Worm (Caenorhabditis elegans) whole organism, midembryonic: Measurements from ENCODE around the gene F36G9.3.
"Not testable (repeated sequence)": the region's sequence is repeated elsewhere in the genome, so short reads cannot be mapped to it uniquely, and the experiment has no call there.

Experiments
- T22C8.4 ChIP-seq: fragments of 200-800 bp; sonication (Bioruptor generic); IDR thresholded peaks from 2 replicates; pipeline ENCODE4 v1.3.6; 2022; ENCODE audit warnings: missing genetic modification characterization, missing compliant biosample characterization
- cog-1 ChIP-seq: sonication (generic microtip); optimal IDR thresholded peaks from 2 replicates; lab custom pipeline; 2016; ENCODE audit warnings: missing genetic modification characterization, missing compliant biosample characterization
- flt-1 ChIP-seq: fragments of 200-800 bp; sonication (Bioruptor generic); IDR thresholded peaks from 2 replicates; pipeline ENCODE4 v1.3.6; 2022; ENCODE audit warnings: missing genetic modification characterization, missing compliant biosample characterization
- klf-2 ChIP-seq: fragments of 200-800 bp; sonication (Bioruptor generic); conservative IDR thresholded peaks from 2 replicates; pipeline ENCODE4 v1.3.6; 2022; ENCODE audit warnings: missing genetic modification reagents, missing genetic modification characterization, missing compliant biosample characterization
- med-1 ChIP-seq: sonication (generic microtip); optimal IDR thresholded peaks from 2 replicates; lab custom pipeline; 2017; ENCODE audit warnings: missing genetic modification characterization, mild to moderate bottlenecking, missing compliant biosample characterization, antibody characterized with exemption, missing genetic modification reagents; ENCODE audit not compliant: insufficient read depth
- ref-1 ChIP-seq: fragments of 200-800 bp; sonication (Bioruptor generic); conservative IDR thresholded peaks from 2 replicates; pipeline ENCODE4 v1.3.6; 2022; ENCODE audit warnings: missing genetic modification reagents, missing genetic modification characterization, missing compliant biosample characterization
- tab-1 ChIP-seq: fragments of 200-800 bp; sonication (Bioruptor generic); IDR thresholded peaks from 2 replicates; pipeline ENCODE4 v1.3.6; 2022; ENCODE audit warnings: missing genetic modification characterization, missing compliant biosample characterization
- ztf-23 ChIP-seq: fragments of 200-800 bp; sonication (Bioruptor generic); IDR thresholded peaks from 2 replicates; pipeline ENCODE4 v1.3.6; 2022; ENCODE audit warnings: missing genetic modification reagents, missing genetic modification characterization, missing compliant biosample characterization
- ztf-29 ChIP-seq: fragments of 200-800 bp; sonication (Bioruptor generic); IDR thresholded peaks from 2 replicates; pipeline ENCODE4 v1.3.6; 2022; ENCODE audit warnings: missing genetic modification reagents, missing genetic modification characterization, missing compliant biosample characterization

The F36G9.3 gene

DNA sequence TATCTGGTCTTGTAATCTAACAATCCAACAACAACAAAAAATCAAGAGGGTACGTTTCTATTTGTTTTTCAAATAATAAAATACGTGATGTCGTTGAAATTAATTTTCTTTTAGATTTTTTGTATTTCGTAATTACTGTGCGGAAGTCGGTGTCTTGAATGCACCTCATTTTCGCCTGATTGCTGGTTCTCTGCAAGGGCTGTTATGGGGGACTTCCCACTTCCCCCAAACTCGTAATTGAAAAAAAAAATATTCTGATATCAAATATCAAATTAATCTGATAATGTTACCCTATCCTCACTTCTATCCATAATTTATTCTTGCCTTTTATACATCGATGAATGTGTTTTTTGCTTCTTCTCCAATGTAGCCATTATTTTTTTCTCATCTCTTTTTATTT lies 30.9 kb downstream of the F36G9.3 start, which contains the start of gene F36G9.15:
TSS of gene F36G9.15 (minus strand) at position 101 of the 400 bp plus-strand sequence.
- TF ChIP-seq ztf-29: no peak
- TF ChIP-seq T22C8.4 (GFP tag; lab: Robert Waterston, UW): no peak
- no peak for TF ChIP-seq tab-1
- TF ChIP-seq flt-1 (GFP tag; lab: Robert Waterston, UW): no peak
- no peak for TF ChIP-seq klf-2 (GFP tag; lab: Robert Waterston, UW)
- no peak for TF ChIP-seq med-1 (GFP tag; lab: Kevin White, UChicago)
- TF ChIP-seq ref-1: no peak
- TF ChIP-seq ztf-23 (GFP tag; lab: Robert Waterston, UW): no peak
- TF ChIP-seq cog-1: no peak

DNA sequence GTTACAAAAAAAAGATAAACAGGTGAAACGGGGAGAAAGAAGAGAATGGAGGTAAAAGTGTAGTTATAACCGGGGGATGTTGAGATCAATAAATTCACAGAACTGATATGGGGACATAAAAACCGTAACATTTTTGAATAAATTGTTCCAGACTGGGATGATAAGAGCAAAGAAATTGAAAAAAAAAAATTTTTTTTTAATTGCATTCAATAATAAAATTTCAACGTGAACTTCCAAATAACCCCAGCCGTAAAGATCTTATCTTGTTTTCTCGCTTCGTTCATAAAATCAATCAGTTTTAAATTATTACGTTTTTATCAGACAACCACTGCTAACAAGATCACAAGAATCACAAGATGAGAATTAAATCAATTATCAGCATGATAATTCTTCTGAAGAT lies 34.7 kb downstream of the F36G9.3 start, which contains the start of gene C06C6.7:
TSS of gene C06C6.7 (plus strand) at position 301 of the 400 bp plus-strand sequence.
- not testable (repeated sequence) for TF ChIP-seq klf-2 (GFP tag; lab: Robert Waterston, UW); cog-1; ztf-29

DNA sequence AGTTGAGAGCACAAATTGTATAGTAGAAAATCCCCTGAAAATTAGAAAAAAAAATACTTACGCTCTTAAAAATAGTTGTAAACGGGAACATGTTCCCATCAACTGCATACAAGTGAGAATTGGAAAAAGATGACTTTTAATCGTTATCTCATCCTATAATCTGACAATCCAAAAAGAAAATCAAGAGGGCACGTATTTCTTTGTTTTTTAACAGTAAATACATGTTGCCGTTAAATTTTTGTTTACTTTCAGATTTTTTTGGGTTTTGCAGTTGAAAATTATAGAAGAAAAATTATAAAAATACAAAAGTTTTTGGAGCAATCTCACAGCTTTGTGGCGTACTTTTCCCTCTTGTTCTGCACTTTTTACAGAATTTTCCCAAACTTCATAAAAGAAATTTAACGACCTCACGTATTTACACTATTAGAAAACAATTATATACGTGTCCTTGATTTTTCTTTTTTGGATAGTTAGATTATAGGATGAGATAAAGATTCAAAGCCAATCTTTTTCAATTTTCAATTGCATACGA lies 39.5 kb downstream of the F36G9.3 start, which contains the start of the genes C06C6.9 and C06C6.8:
TSS of gene C06C6.9 (minus strand) at position 101 of the 532 bp plus-strand sequence.
TSS of gene C06C6.8 (plus strand) at position 482 of the 532 bp plus-strand sequence.
- no peak for TF ChIP-seq tab-1
- TF ChIP-seq klf-2 (GFP tag; lab: Robert Waterston, UW): no peak
- no peak for TF ChIP-seq ztf-23 (GFP tag; lab: Robert Waterston, UW)
- TF ChIP-seq T22C8.4 (GFP tag; lab: Robert Waterston, UW): no peak

DNA sequence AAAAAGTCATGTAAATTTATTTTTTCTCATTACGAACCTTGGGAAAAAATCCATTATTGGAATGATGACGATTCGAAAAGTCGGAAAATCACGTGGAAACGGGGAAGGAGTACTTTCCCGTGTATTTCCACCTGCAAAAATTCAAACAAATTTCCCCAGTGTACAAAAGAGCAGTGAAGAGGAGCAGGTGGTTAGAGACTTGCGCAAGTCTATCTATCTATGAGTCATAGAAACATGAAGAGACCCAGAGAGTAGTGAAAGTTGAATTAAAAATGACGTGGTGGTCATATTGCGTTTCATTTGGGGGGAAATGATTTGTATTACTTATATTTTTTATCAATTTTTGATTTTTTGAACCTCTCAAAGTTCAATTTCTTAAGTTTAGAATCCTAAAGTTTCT lies 43.2 kb downstream of the F36G9.3 start, which contains the start of gene nhr-50:
TSS of gene nhr-50 (minus strand) at position 199 of the 400 bp plus-strand sequence.
- TF ChIP-seq cog-1 (no peak), flt-1 (GFP tag; lab: Robert Waterston, UW) (no peak), med-1 (GFP tag; lab: Kevin White, UChicago) (no peak), klf-2 (GFP tag; lab: Robert Waterston, UW) (no peak), ztf-23 (GFP tag; lab: Robert Waterston, UW) (no peak), T22C8.4 (GFP tag; lab: Robert Waterston, UW) (no peak), tab-1 (no peak), ztf-29 (no peak), ref-1 (no peak)

DNA sequence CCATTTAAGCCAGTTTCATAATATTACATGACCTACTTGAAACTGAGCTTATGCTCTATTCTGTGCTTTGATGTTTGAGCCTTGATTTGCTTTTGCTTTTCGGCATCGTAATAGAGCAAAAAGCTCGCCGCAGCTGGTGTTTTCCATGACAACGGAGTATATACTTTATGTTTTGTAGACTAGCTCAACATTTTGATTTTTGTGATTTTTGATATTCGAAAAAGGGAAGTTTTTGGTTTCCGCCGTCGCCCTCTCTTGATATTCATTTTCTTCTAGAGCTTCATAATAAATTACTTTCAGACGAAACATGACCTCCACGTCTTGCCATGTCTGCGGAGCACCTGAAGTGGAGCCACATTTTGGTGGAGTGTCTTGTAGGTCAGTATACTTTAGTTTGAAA lies 45.1 kb downstream of the F36G9.3 start, which contains the start of gene nhr-63:
TSS of gene nhr-63 (plus strand) at position 301 of the 400 bp plus-strand sequence.
- TF ChIP-seq ref-1 (no peak), ztf-29 (no peak), ztf-23 (GFP tag; lab: Robert Waterston, UW) (no peak), cog-1 (no peak)

DNA sequence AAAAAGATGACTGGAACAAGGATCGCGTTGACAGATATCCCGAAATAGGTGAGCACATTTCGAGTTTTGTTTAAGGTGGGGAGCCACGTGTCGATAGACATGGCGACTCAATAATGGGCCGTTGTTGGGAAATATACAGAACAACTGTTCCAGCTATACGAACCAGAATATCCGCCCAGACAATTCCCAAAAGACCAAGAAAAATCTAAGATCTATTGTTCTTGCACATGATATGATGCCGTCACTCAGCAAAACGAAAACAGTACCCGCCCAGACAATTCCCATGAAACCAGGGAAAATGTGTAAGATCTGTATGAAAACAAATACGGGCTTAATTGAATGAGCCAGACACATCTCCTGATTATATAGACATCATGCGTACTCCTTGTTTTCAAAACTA lies 50.3 kb downstream of the F36G9.3 start, which contains the start of gene str-231:
TSS of gene str-231 (minus strand) at position 101 of the 400 bp plus-strand sequence.
- TF ChIP-seq tab-1 (no peak), ztf-23 (GFP tag; lab: Robert Waterston, UW) (no peak), ref-1 (no peak), med-1 (GFP tag; lab: Kevin White, UChicago) (no peak), cog-1 (no peak), T22C8.4 (GFP tag; lab: Robert Waterston, UW) (no peak), ztf-29 (no peak), klf-2 (GFP tag; lab: Robert Waterston, UW) (no peak), flt-1 (GFP tag; lab: Robert Waterston, UW) (no peak)
